Fruit fly (Drosophila melanogaster) whole organism, embryonic: ENCODE measurements around the gene Jhbp6.

ENCODE experiments used
- B-H2 ChIP-seq: fragments of 200-800 bp; sonication (Bioruptor generic); optimal IDR thresholded peaks from 2 replicates; lab custom pipeline; 2018; ENCODE audit warnings: missing biosample characterization, mild to moderate bottlenecking, missing genetic modification characterization
- BEAF-32 ChIP-seq: fragments of 200-800 bp; sonication (Bioruptor generic); optimal IDR thresholded peaks from 3 replicates; lab custom pipeline; 2017; ENCODE audit warnings: missing biosample characterization, missing genetic modification characterization, mild to moderate bottlenecking, moderate library complexity, missing genetic modification reagents
- Bgb ChIP-seq: fragments of 200-800 bp; sonication (Bioruptor generic); IDR thresholded peaks from 2 replicates; pipeline ENCODE4 v1.3.6; 2022; ENCODE audit warnings: missing biosample characterization, missing genetic modification characterization; ENCODE audit not compliant: partially characterized antibody
- CG11456 ChIP-seq: fragments of 200-800 bp; sonication (Bioruptor generic); IDR thresholded peaks from 3 replicates; pipeline ENCODE4 v1.3.6; 2022; ENCODE audit warnings: missing biosample characterization, missing genetic modification characterization
- CG11560 ChIP-seq: fragments of 200-800 bp; sonication (Bioruptor generic); IDR thresholded peaks from 3 replicates; pipeline ENCODE4 v1.3.6; 2022; ENCODE audit warnings: missing biosample characterization, missing genetic modification characterization
- CG12155 ChIP-seq: fragments of 200-800 bp; sonication (Bioruptor generic); optimal IDR thresholded peaks from 3 replicates; lab custom pipeline; 2016; ENCODE audit warnings: missing biosample characterization, missing genetic modification characterization
- CG12219 ChIP-seq: fragments of 200-800 bp; sonication (Bioruptor generic); optimal IDR thresholded peaks from 3 replicates; lab custom pipeline; 2018; ENCODE audit warnings: missing biosample characterization, mild to moderate bottlenecking, missing genetic modification characterization
- CG12769 ChIP-seq: fragments of 200-800 bp; sonication (Bioruptor generic); optimal IDR thresholded peaks from 2 replicates; lab custom pipeline; 2019; ENCODE audit warnings: missing biosample characterization, mild to moderate bottlenecking, missing genetic modification characterization, moderate library complexity
- CG13287 ChIP-seq: fragments of 200-800 bp; sonication (Bioruptor generic); IDR thresholded peaks from 2 replicates; pipeline ENCODE4 v1.3.6; 2022; ENCODE audit warnings: missing biosample characterization, missing genetic modification characterization; ENCODE audit not compliant: partially characterized antibody
- CG13424 ChIP-seq: fragments of 200-800 bp; sonication (Bioruptor generic); optimal IDR thresholded peaks from 2 replicates; lab custom pipeline; 2019; ENCODE audit warnings: missing biosample characterization, mild to moderate bottlenecking, missing genetic modification characterization, moderate library complexity
- CG14667 ChIP-seq: fragments of 200-800 bp; sonication (Bioruptor generic); IDR thresholded peaks from 2 replicates; pipeline ENCODE4 v1.3.6; 2022; ENCODE audit warnings: missing biosample characterization, missing genetic modification characterization
- CG17385 ChIP-seq: fragments of 200-800 bp; sonication (Bioruptor generic); optimal IDR thresholded peaks from 3 replicates; lab custom pipeline; 2018; ENCODE audit warnings: missing biosample characterization, mild to moderate bottlenecking, missing genetic modification characterization
- CG17829 ChIP-seq: fragments of 200-800 bp; optimal IDR thresholded peaks from 2 replicates; lab custom pipeline; 2019; ENCODE audit warnings: missing biosample characterization, mild to moderate bottlenecking, missing genetic modification characterization, moderate library complexity
- CG18764 ChIP-seq: fragments of 200-800 bp; sonication (Bioruptor generic); optimal IDR thresholded peaks from 3 replicates; lab custom pipeline; 2016; ENCODE audit warnings: missing biosample characterization, missing genetic modification characterization
- CG31365 ChIP-seq: fragments of 200-800 bp; sonication (Bioruptor generic); optimal IDR thresholded peaks from 2 replicates; lab custom pipeline; 2018; ENCODE audit warnings: missing biosample characterization, mild to moderate bottlenecking, missing genetic modification characterization
- CG3163 ChIP-seq: fragments of 200-800 bp; sonication (Bioruptor generic); optimal IDR thresholded peaks from 3 replicates; lab custom pipeline; 2016; ENCODE audit warnings: missing biosample characterization, missing genetic modification characterization
- CG3281 ChIP-seq: fragments of 200-800 bp; sonication (Bioruptor generic); optimal IDR thresholded peaks from 3 replicates; lab custom pipeline; 2017; ENCODE audit warnings: missing biosample characterization, mild to moderate bottlenecking, missing genetic modification characterization
- CG34224 ChIP-seq: fragments of 200-800 bp; sonication (Bioruptor generic); IDR thresholded peaks from 3 replicates; pipeline ENCODE4 v1.3.6; 2022; ENCODE audit warnings: missing biosample characterization, missing genetic modification characterization; ENCODE audit not compliant: partially characterized antibody
- CG3847 ChIP-seq: fragments of 200-800 bp; sonication (Bioruptor generic); IDR thresholded peaks from 2 replicates; pipeline ENCODE4 v1.3.6; 2022; ENCODE audit warnings: missing biosample characterization, missing genetic modification characterization
- CG3995 ChIP-seq: fragments of 200-800 bp; sonication (Bioruptor generic); optimal IDR thresholded peaks from 3 replicates; lab custom pipeline; 2016; ENCODE audit warnings: missing biosample characterization, missing genetic modification characterization
- CG4854 ChIP-seq: fragments of 200-800 bp; sonication (Bioruptor generic); optimal IDR thresholded peaks from 2 replicates; lab custom pipeline; 2016; ENCODE audit warnings: missing biosample characterization, missing genetic modification characterization, inconsistent platforms
- CG5180 ChIP-seq: fragments of 200-800 bp; sonication (Bioruptor generic); optimal IDR thresholded peaks from 3 replicates; lab custom pipeline; 2017; ENCODE audit warnings: missing biosample characterization, missing genetic modification characterization, mild to moderate bottlenecking, moderate library complexity, missing genetic modification reagents
- CG6254 ChIP-seq: fragments of 200-800 bp; sonication (Bioruptor generic); optimal IDR thresholded peaks from 3 replicates; lab custom pipeline; 2017; ENCODE audit warnings: mild to moderate bottlenecking, missing biosample characterization, missing genetic modification reagents, missing genetic modification characterization
- CG7372 ChIP-seq: fragments of 200-800 bp; sonication (Bioruptor generic); IDR thresholded peaks from 2 replicates; pipeline ENCODE4 v1.3.6; 2022; ENCODE audit warnings: missing biosample characterization, missing genetic modification characterization
- CG7928 ChIP-seq: fragments of 200-800 bp; sonication (Bioruptor generic); optimal IDR thresholded peaks from 2 replicates; lab custom pipeline; 2017; ENCODE audit warnings: missing biosample characterization, mild to moderate bottlenecking, missing genetic modification characterization
- Doc3 ChIP-seq: fragments of 200-800 bp; sonication (Bioruptor generic); IDR thresholded peaks from 3 replicates; pipeline ENCODE4 v1.3.6; 2022; ENCODE audit warnings: missing biosample characterization, missing genetic modification characterization; ENCODE audit not compliant: partially characterized antibody
- Fer2 ChIP-seq: fragments of 200-800 bp; sonication (Bioruptor generic); optimal IDR thresholded peaks from 2 replicates; lab custom pipeline; 2018; ENCODE audit warnings: missing biosample characterization, mild to moderate bottlenecking, missing genetic modification characterization, moderate library complexity
- H15 ChIP-seq: fragments of 200-800 bp; sonication (Bioruptor generic); IDR thresholded peaks from 3 replicates; pipeline ENCODE4 v1.3.6; 2022; ENCODE audit warnings: missing biosample characterization, missing genetic modification characterization
- Hand ChIP-seq: fragments of 200-800 bp; sonication (Bioruptor generic); optimal IDR thresholded peaks from 2 replicates; lab custom pipeline; 2017; ENCODE audit warnings: mild to moderate bottlenecking, missing biosample characterization, missing genetic modification reagents, missing genetic modification characterization
- Hr78 ChIP-seq, 2 experiments: fragments of 200-800 bp in 1 of 2; fragments of >200 bp in 1 of 2; sonication (Bioruptor generic) in 1 of 2; optimal IDR thresholded peaks; 2 replicates each; lab custom pipeline; 2017 to 2019; ENCODE audit warnings: missing biosample characterization in 2 of 2, missing genetic modification characterization in 2 of 2, mild to moderate bottlenecking in 1 of 2, moderate library complexity in 1 of 2
- Nf-YB ChIP-seq: fragments of 200-800 bp; sonication (Bioruptor generic); optimal IDR thresholded peaks from 3 replicates; lab custom pipeline; 2019; ENCODE audit warnings: missing biosample characterization, mild to moderate bottlenecking, missing genetic modification characterization, moderate library complexity
- Stat92E ChIP-seq, 3 experiments: fragments of >200 bp in 2 of 3; fragments of 200-800 bp in 1 of 3; sonication (Bioruptor generic) in 1 of 3; optimal IDR thresholded peaks; 2 replicates each; lab custom pipeline; 2017 to 2019; ENCODE audit warnings: missing biosample characterization in 3 of 3, missing genetic modification characterization in 3 of 3, mild to moderate bottlenecking in 1 of 3, moderate library complexity in 1 of 3
- az2 ChIP-seq: fragments of 200-800 bp; sonication (Bioruptor generic); optimal IDR thresholded peaks from 3 replicates; lab custom pipeline; 2016; ENCODE audit warnings: missing biosample characterization, missing genetic modification characterization
- dan ChIP-seq: fragments of 200-800 bp; sonication (Bioruptor generic); IDR thresholded peaks from 2 replicates; pipeline ENCODE4 v1.3.6; 2022; ENCODE audit warnings: missing biosample characterization, missing genetic modification characterization
- dati ChIP-seq: fragments of 200-800 bp; sonication (Bioruptor generic); IDR thresholded peaks from 2 replicates; pipeline ENCODE4 v1.3.6; 2022; ENCODE audit warnings: missing biosample characterization, missing genetic modification characterization
- eyg ChIP-seq: fragments of 200-800 bp; sonication (Bioruptor generic); optimal IDR thresholded peaks from 3 replicates; lab custom pipeline; 2016; ENCODE audit warnings: missing biosample characterization, missing genetic modification characterization
- grau ChIP-seq: fragments of 200-800 bp; optimal IDR thresholded peaks from 3 replicates; lab custom pipeline; 2019; ENCODE audit warnings: missing biosample characterization, mild to moderate bottlenecking, missing genetic modification characterization, moderate library complexity
- her ChIP-seq: fragments of 200-800 bp; sonication (Bioruptor generic); optimal IDR thresholded peaks from 2 replicates; lab custom pipeline; 2016; ENCODE audit warnings: missing biosample characterization, missing genetic modification characterization
- inv ChIP-seq: fragments of 200-800 bp; sonication (Bioruptor generic); IDR thresholded peaks from 2 replicates; pipeline ENCODE4 v1.3.6; 2022; ENCODE audit warnings: missing biosample characterization, missing genetic modification characterization; ENCODE audit not compliant: partially characterized antibody
- knrl ChIP-seq: fragments of 200-800 bp; sonication (Bioruptor generic); IDR thresholded peaks from 3 replicates; pipeline ENCODE4 v1.3.6; 2022; ENCODE audit warnings: missing biosample characterization, missing genetic modification characterization; ENCODE audit not compliant: partially characterized antibody
- lilli ChIP-seq: fragments of 200-800 bp; sonication (Bioruptor generic); optimal IDR thresholded peaks from 3 replicates; lab custom pipeline; 2016; ENCODE audit warnings: missing biosample characterization, missing genetic modification characterization
- peb ChIP-seq: fragments of 200-800 bp; sonication (Bioruptor generic); IDR thresholded peaks from 2 replicates; pipeline ENCODE4 v1.3.6; 2022; ENCODE audit warnings: missing biosample characterization, missing genetic modification characterization
- pnt ChIP-seq: fragments of 200-800 bp; sonication (Bioruptor generic); optimal IDR thresholded peaks from 3 replicates; lab custom pipeline; 2016; ENCODE audit warnings: missing biosample characterization, missing genetic modification characterization
- rib ChIP-seq: fragments of 200-800 bp; sonication (Bioruptor generic); IDR thresholded peaks from 2 replicates; pipeline ENCODE4 v1.3.6; 2022; ENCODE audit warnings: missing biosample characterization, missing genetic modification characterization
- sr ChIP-seq: fragments of 200-800 bp; sonication (Bioruptor generic); IDR thresholded peaks from 3 replicates; pipeline ENCODE4 v1.3.6; 2022; ENCODE audit warnings: missing biosample characterization, missing genetic modification characterization
- trem ChIP-seq: fragments of 200-800 bp; optimal IDR thresholded peaks from 3 replicates; lab custom pipeline; 2019; ENCODE audit warnings: missing biosample characterization, mild to moderate bottlenecking, missing genetic modification characterization, moderate library complexity
- wek ChIP-seq: fragments of 200-800 bp; sonication (Bioruptor generic); optimal IDR thresholded peaks from 3 replicates; lab custom pipeline; 2018; ENCODE audit warnings: missing biosample characterization, mild to moderate bottlenecking, missing genetic modification characterization, moderate library complexity
- wor ChIP-seq: fragments of 200-800 bp; sonication (Bioruptor generic); IDR thresholded peaks from 2 replicates; pipeline ENCODE4 v1.3.6; 2022; ENCODE audit warnings: missing biosample characterization, missing genetic modification characterization
- zf30C ChIP-seq: fragments of 200-800 bp; sonication (Bioruptor generic); optimal IDR thresholded peaks from 3 replicates; lab custom pipeline; 2018; ENCODE audit warnings: missing biosample characterization, mild to moderate bottlenecking, missing genetic modification characterization

Jhbp6 gene

DNA sequence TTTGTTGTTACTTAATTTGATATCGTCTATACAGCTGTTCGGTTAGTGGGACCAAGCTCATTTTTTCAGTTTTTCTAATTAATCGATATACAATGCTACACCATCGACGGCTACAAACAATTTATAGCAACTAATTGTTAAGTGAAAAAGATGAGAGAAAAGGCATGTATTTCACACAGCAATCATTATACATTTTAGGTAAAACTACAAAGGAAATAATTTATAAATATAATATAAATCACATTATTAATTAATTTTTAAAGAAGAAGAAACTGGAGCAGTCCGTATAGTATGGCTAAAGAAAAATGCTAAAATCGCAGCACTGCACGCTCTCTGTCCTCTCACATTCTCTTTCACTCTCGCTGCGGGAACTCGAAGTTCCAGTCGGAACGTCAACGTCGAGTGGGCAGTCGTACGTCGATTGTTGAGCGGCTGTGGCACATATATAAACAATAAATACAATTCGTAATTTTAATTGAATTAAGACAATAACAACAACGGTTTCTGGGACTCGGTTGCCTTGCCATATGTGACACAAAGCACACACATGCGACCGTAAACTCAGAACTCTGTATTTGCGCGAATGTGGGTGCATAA, 58.1 kb downstream of the Jhbp6 start, which contains the start of the genes CG14450 and CG11367 (continued):
- TF ChIP-seq Nf-YB (no peak), CG31365 (tag; lab: Kevin White, UChicago) (no peak), CG11560 (tag; lab: Robert Waterston, UW) (no peak), sr (GFP tag; lab: Robert Waterston, UW) (peak; percentile 57; the same call in 1 of the 3 replicates), Hr78 (GFP tag; optimal IDR thresholded peaks at IDR 0.05; lab: Kevin White, UChicago) (no peak), her (no peak), az2 (GFP tag; lab: Kevin White, UChicago) (no peak), grau (tag; lab: Kevin White, UChicago) (peak; percentile 46), H15 (no peak), rib (GFP tag; lab: Robert Waterston, UW) (no peak), inv (peak; percentile 39; the same call in 1 of the 2 replicates), CG17385 (GFP tag; lab: Kevin White, UChicago) (peak; percentile 94), Stat92E (GFP tag; optimal IDR thresholded peaks at IDR 0.05; lab: Kevin White, UChicago) (no peak), trem (tag; lab: Kevin White, UChicago) (peak; percentile 81), CG13287 (peak; percentile 79), CG11456 (GFP tag; lab: Robert Waterston, UW) (no peak), wor (no peak), CG12769 (tag; lab: Kevin White, UChicago) (peak; percentile 71), CG7372 (GFP tag; lab: Robert Waterston, UW) (no peak), peb (GFP tag; lab: Robert Waterston, UW) (no peak), lilli (GFP tag; lab: Kevin White, UChicago) (no peak), CG3847 (GFP tag; lab: Robert Waterston, UW) (0 out of 2 replicates have a peak, but pooled peaks have one; percentile 21), CG34224 (peak; percentile 18; the same call in 1 of the 3 replicates), CG7928 (no peak), Fer2 (tag; lab: Kevin White, UChicago) (no peak), CG14667 (GFP tag; lab: Robert Waterston, UW) (no peak), CG12155 (GFP tag; lab: Kevin White, UChicago) (peak; percentile 55), CG4854 (GFP tag; lab: Kevin White, UChicago) (no peak), zf30C (GFP tag; lab: Kevin White, UChicago) (no peak), Bgb (GFP tag; lab: Robert Waterston, UW) (no peak), Hand (GFP tag; lab: Kevin White, UChicago) (no peak), CG12219 (GFP tag; lab: Kevin White, UChicago) (no peak), CG3163 (GFP tag; lab: Kevin White, UChicago) (no peak), CG6254 (GFP tag; lab: Kevin White, UChicago) (no peak), dan (GFP tag; lab: Robert Waterston, UW) (no peak), knrl (GFP tag; lab: Robert Waterston, UW) (peak; percentile 79), CG18764 (GFP tag; lab: Kevin White, UChicago) (no peak), BEAF-32 (GFP tag; lab: Kevin White, UChicago) (peak; percentile 75), B-H2 (peak; percentile 41), CG17829 (peak; percentile 75), CG3281 (GFP tag; lab: Kevin White, UChicago) (no peak), Doc3 (peak; percentile 72), pnt (GFP tag; lab: Kevin White, UChicago) (no peak), CG13424 (tag; lab: Kevin White, UChicago) (peak; percentile 49), eyg (GFP tag; lab: Kevin White, UChicago) (no peak), CG3995 (GFP tag; lab: Kevin White, UChicago) (peak; percentile 86), dati (no peak), wek (GFP tag; lab: Kevin White, UChicago) (peak; percentile 3), CG5180 (GFP tag; lab: Kevin White, UChicago) (no peak)
